Worm (Caenorhabditis elegans) whole organism, L1 larva: ENCODE data around the gene W02B12.13.

Experiments used
- F16B12.6 ChIP-seq: fragments of 150-350 bp; optimal IDR thresholded peaks from 2 replicates; lab custom pipeline; 2014; ENCODE audit warnings: missing biosample characterization, missing genetic modification characterization
- egl-13 ChIP-seq: sonication (generic microtip); optimal IDR thresholded peaks from 2 replicates; lab custom pipeline; 2016; ENCODE audit warnings: missing genotype, missing genetic modification reagents, missing genetic modification characterization, missing compliant biosample characterization
- fkh-10 ChIP-seq: sonication (generic microtip); optimal IDR thresholded peaks from 2 replicates; lab custom pipeline; 2017; ENCODE audit warnings: missing biosample characterization, missing genetic modification reagents, missing genetic modification characterization
- lin-39 ChIP-seq: fragments of 150-350 bp; optimal IDR thresholded peaks from 2 replicates; lab custom pipeline; 2014; ENCODE audit warnings: missing biosample characterization, missing genetic modification reagents, missing genetic modification characterization
- nhr-11 ChIP-seq: fragments of 150-350 bp; optimal IDR thresholded peaks from 2 replicates; lab custom pipeline; 2014; ENCODE audit warnings: missing biosample characterization, missing genetic modification characterization
- tbx-2 ChIP-seq: sonication (generic microtip); optimal IDR thresholded peaks from 2 replicates; lab custom pipeline; 2016; ENCODE audit warnings: missing genetic modification characterization, missing compliant biosample characterization

- TF ChIP-seq F16B12.6 (tag; lab: Kevin White, UChicago): no peak
- TF ChIP-seq tbx-2 (tag; lab: Kevin White, UChicago): peak; percentile 55
- no peak for TF ChIP-seq lin-39 (tag; lab: Kevin White, UChicago)
- TF ChIP-seq fkh-10: no peak
- no peak for TF ChIP-seq egl-13 (tag; lab: Kevin White, UChicago)
- TF ChIP-seq nhr-11 (tag; lab: Kevin White, UChicago): no peak
These were observed 19.4 kb downstream of the W02B12.13 start, which contains the start of the genes aars-1 and rga-1 for ce11 chrII:11464427-11464944.
